Worm (Caenorhabditis elegans): ENCODE results near the gene W09H1.3.

W09H1.3 gene

DNA sequence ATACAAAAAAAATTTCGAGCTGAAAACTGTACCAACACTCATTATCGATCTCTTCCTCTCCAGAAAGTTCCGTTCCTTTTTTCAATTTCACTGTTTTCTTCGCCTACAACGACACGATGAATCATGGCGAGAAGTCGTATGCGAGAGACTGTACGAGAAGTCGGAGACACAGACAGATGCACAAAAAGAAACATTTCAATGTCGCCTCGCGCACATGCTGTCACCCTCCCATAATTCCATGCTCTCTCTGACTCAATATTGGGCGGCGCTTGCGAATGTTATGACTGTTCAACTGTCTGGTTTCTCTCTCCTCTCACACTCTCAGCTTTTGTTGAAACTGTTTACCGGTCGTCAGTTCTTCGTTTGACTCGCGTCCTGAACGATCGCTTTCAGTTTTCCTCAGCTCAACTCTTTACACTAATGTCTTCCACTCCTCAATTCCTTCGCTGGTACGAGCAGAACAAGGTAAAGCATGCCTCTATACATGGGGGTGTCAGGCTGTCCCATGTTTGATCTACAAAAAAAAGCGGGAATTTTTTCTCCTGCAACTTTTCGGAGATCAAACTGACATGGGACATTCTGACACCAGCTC lies 12.6 kb downstream of the W09H1.3 start (continued):
- TF ChIP-seq nhr-237 (tag; optimal IDR thresholded peaks at IDR 0.05) (no peak), lsy-2 (tag; optimal IDR thresholded peaks at IDR 0.05) (no peak), mep-1 (tag; optimal IDR thresholded peaks at IDR 0.05) (peak; percentile 33), aly-2 (tag; optimal IDR thresholded peaks at IDR 0.05) (no peak), C34B4.2 (tag; optimal IDR thresholded peaks at IDR 0.05) (no peak), skn-1 (tag; optimal IDR thresholded peaks at IDR 0.05) (no peak), sox-4 (tag; optimal IDR thresholded peaks at IDR 0.05) (no peak), fkh-8 (tag; optimal IDR thresholded peaks at IDR 0.05) (no peak), F16B12.6 (tag; optimal IDR thresholded peaks at IDR 0.05) (no peak), fos-1 (tag; optimal IDR thresholded peaks at IDR 0.05) (peak; percentile 68), lin-14 (GFP tag; optimal IDR thresholded peaks at IDR 0.05) (peak; percentile 37), efl-1 (optimal IDR thresholded peaks at IDR 0.05) (peak; percentile 26 to 49), efl-1 (GFP tag; optimal IDR thresholded peaks at IDR 0.05 in 1 of 2) (peak; percentile 6 to 93), unc-30 (tag; optimal IDR thresholded peaks at IDR 0.05) (no peak), nhr-77 (tag; optimal IDR thresholded peaks at IDR 0.05) (no peak), mab-9 (GFP tag; IDR thresholded peaks at IDR 0.05) (no peak), xbp-1 (tag; optimal IDR thresholded peaks at IDR 0.05) (no peak), nhr-28 (tag; optimal IDR thresholded peaks at IDR 0.05) (no peak), jun-1 (tag; optimal IDR thresholded peaks at IDR 0.05) (peak; percentile 8), pax-3 (tag; optimal IDR thresholded peaks at IDR 0.05) (no peak), nhr-20 (tag; optimal IDR thresholded peaks at IDR 0.05) (no peak), swsn-7 (tag; optimal IDR thresholded peaks at IDR 0.05) (peak; percentile 18), ceh-82 (tag; optimal IDR thresholded peaks at IDR 0.05) (no peak), ztf-4 (tag; optimal IDR thresholded peaks at IDR 0.05) (no peak)

DNA sequence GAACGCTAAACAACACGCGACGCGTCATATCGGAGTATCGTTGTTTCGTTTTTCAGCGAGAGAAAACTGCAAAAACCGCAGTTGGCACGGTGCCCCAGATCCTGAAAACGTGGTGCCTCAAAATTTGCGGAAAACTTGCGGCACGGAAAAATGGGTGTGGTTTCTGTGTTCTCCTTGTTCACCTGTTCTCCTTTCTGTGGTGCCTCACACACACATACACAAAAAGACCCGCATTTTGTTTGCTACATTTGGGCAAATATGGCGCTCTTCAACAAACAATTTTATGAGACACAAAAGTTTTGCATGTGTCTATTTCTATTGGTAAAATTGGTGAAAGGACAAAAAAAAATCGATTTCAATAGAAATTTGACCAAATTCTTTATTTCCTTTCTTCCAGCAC lies 14.6 kb downstream of the W09H1.3 start:
- peak in 1 of 2 experiments; percentile 8 for TF ChIP-seq efl-1 (optimal IDR thresholded peaks at IDR 0.05)
- TF ChIP-seq efl-1 (GFP tag; optimal IDR thresholded peaks at IDR 0.05 in 1 of 2): no peak
- no peak for TF ChIP-seq mdl-1 (tag; optimal IDR thresholded peaks at IDR 0.05)

DNA sequence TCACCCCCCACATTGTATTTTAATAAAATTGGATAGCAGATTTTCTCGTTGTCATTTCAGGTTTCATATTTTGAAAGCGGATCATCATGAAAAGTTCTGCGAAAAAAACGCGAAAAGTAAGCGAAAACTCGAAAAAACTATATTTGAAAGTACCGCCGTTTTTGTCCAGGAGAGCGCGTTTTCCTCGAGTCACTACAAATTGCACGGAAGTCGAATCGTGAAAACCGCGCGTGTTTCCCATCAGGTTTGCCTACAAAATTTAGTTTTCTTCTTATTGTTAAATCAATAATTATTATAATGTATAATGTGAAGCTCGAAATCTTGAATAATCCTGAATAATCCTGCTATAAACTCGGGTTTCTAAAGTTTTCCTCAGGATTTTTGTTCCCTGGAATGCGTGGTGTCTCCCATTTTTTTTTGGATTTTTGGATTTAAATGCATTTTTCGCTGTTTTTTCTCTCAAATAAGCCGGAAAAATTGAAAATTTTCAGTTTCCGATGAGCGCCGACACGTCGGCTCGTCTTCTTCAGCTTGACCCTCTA lies 15.5 kb downstream of the W09H1.3 start, which contains the start of gene btf-1:
Gene btf-1, plus strand, starts transcription at position 492 of the 542 bp plus-strand sequence.
- TF ChIP-seq tbx-2 (tag; optimal IDR thresholded peaks at IDR 0.05): peak; percentile 90
- peak; percentile 79 for TF ChIP-seq fkh-4 (tag; optimal IDR thresholded peaks at IDR 0.05; ENCODE audit: borderline replicate concordance)
- TF ChIP-seq Y116A8C.19 (tag; optimal IDR thresholded peaks at IDR 0.05; ENCODE audit: borderline replicate concordance): peak; percentile 55
- TF ChIP-seq aha-1 (tag; optimal IDR thresholded peaks at IDR 0.05): peak; percentile 23
- peak; percentile 88 for TF ChIP-seq nhr-20 (tag; optimal IDR thresholded peaks at IDR 0.05)
- TF ChIP-seq ceh-82 (tag; optimal IDR thresholded peaks at IDR 0.05): peak; percentile 6 to 56 (median 32)
- no peak for TF ChIP-seq hlh-17 (GFP tag; optimal IDR thresholded peaks at IDR 0.05; ENCODE audit: borderline replicate concordance)
- TF ChIP-seq pax-3 (tag; optimal IDR thresholded peaks at IDR 0.05): peak; percentile 97
- no peak for TF ChIP-seq fkh-10 (GFP tag; optimal IDR thresholded peaks at IDR 0.05)
- peak; percentile 84 for TF ChIP-seq lir-3 (tag; optimal IDR thresholded peaks at IDR 0.05; ENCODE audit: poor library complexity)
- TF ChIP-seq irx-1 (tag; optimal IDR thresholded peaks at IDR 0.05): peak; percentile 87
- TF ChIP-seq lin-35 (GFP tag; optimal IDR thresholded peaks at IDR 0.05): peak; percentile 95 to 97
- peak; percentile 50 for TF ChIP-seq nhr-237 (tag; optimal IDR thresholded peaks at IDR 0.05)
- peak; percentile 86 for TF ChIP-seq xbp-1 (tag; optimal IDR thresholded peaks at IDR 0.05)
- TF ChIP-seq lin-15B (tag; optimal IDR thresholded peaks at IDR 0.05): peak; percentile 59
- peak; percentile 9 for TF ChIP-seq lin-13 (GFP tag; optimal IDR thresholded peaks at IDR 0.05)
- TF ChIP-seq blmp-1 (tag; optimal IDR thresholded peaks at IDR 0.05): peak; percentile 34
- peak; percentile 78 for TF ChIP-seq elt-2 (tag; optimal IDR thresholded peaks at IDR 0.05)
- peak; percentile 69 for TF ChIP-seq hlh-4 (tag; optimal IDR thresholded peaks at IDR 0.05)
- no peak for TF ChIP-seq nhr-76 (tag; optimal IDR thresholded peaks at IDR 0.05)
- peak; percentile 82 for TF ChIP-seq C04F5.9 (tag; optimal IDR thresholded peaks at IDR 0.05)
- TF ChIP-seq snpc-4 (tag; optimal IDR thresholded peaks at IDR 0.05): peak; percentile 64
- no peak for TF ChIP-seq tlp-1 (tag; optimal IDR thresholded peaks at IDR 0.05)
- peak; percentile 70 for TF ChIP-seq nhr-77 (tag; optimal IDR thresholded peaks at IDR 0.05)
- TF ChIP-seq egl-13 (tag; optimal IDR thresholded peaks at IDR 0.05): peak; percentile 80
- TF ChIP-seq lin-14 (GFP tag; optimal IDR thresholded peaks at IDR 0.05): peak; percentile 88
- TF ChIP-seq unc-130 (tag; optimal IDR thresholded peaks at IDR 0.05): no peak
- TF ChIP-seq efl-1 (optimal IDR thresholded peaks at IDR 0.05): peak; percentile 94 to 97
- TF ChIP-seq efl-1 (GFP tag; optimal IDR thresholded peaks at IDR 0.05 in 1 of 2): peak; percentile 96 to 100
- peak; percentile 82 for TF ChIP-seq unc-86 (tag; optimal IDR thresholded peaks at IDR 0.05)
- TF ChIP-seq mab-9 (GFP tag; IDR thresholded peaks at IDR 0.05): peak; percentile 68; the same call in 1 of the 2 replicates
- no peak for TF ChIP-seq unc-30 (tag; optimal IDR thresholded peaks at IDR 0.05)
- peak in 1 of 2 experiments; percentile 12 for TF ChIP-seq egl-27 (tag; optimal IDR thresholded peaks at IDR 0.05)
